Worm (Caenorhabditis elegans) whole organism, late embryonic: ENCODE results near the gene csc-1.

Experiments
- elt-2 ChIP-seq: sonication (generic microtip); optimal IDR thresholded peaks from 2 replicates; lab custom pipeline; 2016; ENCODE audit warnings: missing genetic modification reagents, missing genetic modification characterization, missing compliant biosample characterization
- fkh-10 ChIP-seq: fragments of 150-350 bp; optimal IDR thresholded peaks from 2 replicates; lab custom pipeline; 2014; ENCODE audit warnings: missing biosample characterization, missing genetic modification reagents, missing genetic modification characterization
- odd-2 ChIP-seq: sonication (generic microtip); optimal IDR thresholded peaks from 2 replicates; lab custom pipeline; 2017; ENCODE audit warnings: antibody characterized with exemption, mild to moderate bottlenecking, missing genetic modification characterization, missing compliant biosample characterization
- pat-9 ChIP-seq: fragments of 200-800 bp; sonication (Bioruptor generic); optimal IDR thresholded peaks from 2 replicates; lab custom pipeline; 2018; ENCODE audit warnings: mild to moderate bottlenecking, missing genetic modification characterization, moderate library complexity, missing compliant biosample characterization

DNA sequence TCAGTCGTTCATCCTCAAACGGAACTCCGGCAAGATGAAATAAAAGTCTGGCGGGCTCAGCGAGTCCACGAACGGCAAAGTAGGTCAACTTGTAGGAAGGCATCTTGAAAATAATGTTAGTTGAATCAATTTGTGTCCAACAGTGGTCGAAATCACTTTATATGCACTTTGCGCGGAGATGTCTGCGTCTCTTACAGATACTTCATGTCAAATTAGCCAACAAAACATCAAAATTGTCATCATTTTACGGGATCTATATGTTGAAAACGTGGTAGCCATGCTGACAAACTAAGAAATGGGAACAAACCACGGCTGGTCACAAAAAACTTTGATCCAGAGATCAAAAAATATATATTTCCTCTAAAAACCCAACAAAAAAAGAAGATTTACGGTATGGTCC, 21.1 kb downstream of the csc-1 start, which contains the start of gene gst-12:
- TF ChIP-seq odd-2 (tag; lab: Kevin White, UChicago) = no peak
- no peak for TF ChIP-seq fkh-10 (GFP tag; lab: Kevin White, UChicago)
- TF ChIP-seq elt-2 (tag; lab: Kevin White, UChicago) = no peak
- no peak for TF ChIP-seq pat-9 (tag; lab: Kevin White, UChicago)
